Worm (Caenorhabditis elegans) whole organism, mixed stage, embryonic: ENCODE measurements around the gene srh-1.

ENCODE experiments used
- blmp-1 ChIP-seq: fragments of 150-350 bp; optimal IDR thresholded peaks from 2 replicates; lab custom pipeline; 2014; ENCODE audit warnings: missing biosample characterization, missing genetic modification characterization
- ces-1 ChIP-seq: fragments of 150-350 bp; optimal IDR thresholded peaks from 2 replicates; lab custom pipeline; 2014; ENCODE audit warnings: missing biosample characterization, missing genetic modification reagents, missing genetic modification characterization
- elt-1 ChIP-seq: sonication (generic microtip); optimal IDR thresholded peaks from 2 replicates; lab custom pipeline; 2017; ENCODE audit warnings: missing genetic modification characterization, mild to moderate bottlenecking, missing compliant biosample characterization, antibody characterized with exemption, moderate library complexity, borderline replicate concordance; ENCODE audit not compliant: insufficient read depth
- hlh-1 ChIP-seq: fragments of 150-350 bp; optimal IDR thresholded peaks from 2 replicates; lab custom pipeline; 2014; ENCODE audit warnings: missing biosample characterization, missing genetic modification reagents, missing genetic modification characterization
- mep-1 ChIP-seq: fragments of 150-350 bp; optimal IDR thresholded peaks from 2 replicates; lab custom pipeline; 2017; ENCODE audit warnings: missing biosample characterization, missing genetic modification reagents, missing genetic modification characterization, inconsistent platforms
- nhr-12 ChIP-seq: fragments of 150-350 bp; optimal IDR thresholded peaks from 2 replicates; lab custom pipeline; 2014; ENCODE audit warnings: missing biosample characterization, missing genetic modification characterization
- nhr-237 ChIP-seq: fragments of 150-350 bp; optimal IDR thresholded peaks from 2 replicates; lab custom pipeline; 2014; ENCODE audit warnings: missing biosample characterization, missing genetic modification characterization
- nhr-28 ChIP-seq: fragments of 150-350 bp; optimal IDR thresholded peaks from 2 replicates; lab custom pipeline; 2014; ENCODE audit warnings: missing biosample characterization, missing genetic modification characterization
- pha-4 ChIP-seq: fragments of 150-350 bp; optimal IDR thresholded peaks from 2 replicates; lab custom pipeline; 2018; ENCODE audit warnings: missing biosample characterization, missing genetic modification reagents, missing genetic modification characterization
- snpc-4 ChIP-seq: fragments of 150-350 bp; optimal IDR thresholded peaks from 2 replicates; lab custom pipeline; 2014; ENCODE audit warnings: missing biosample characterization, missing genetic modification characterization
- sptf-1 ChIP-seq: sonication (generic microtip); optimal IDR thresholded peaks from 2 replicates; lab custom pipeline; 2017; ENCODE audit warnings: mild to moderate bottlenecking, missing genetic modification characterization, moderate library complexity, missing compliant biosample characterization
- unc-120 ChIP-seq: sonication (generic microtip); optimal IDR thresholded peaks from 2 replicates; lab custom pipeline; 2017; ENCODE audit warnings: missing genetic modification characterization, missing compliant biosample characterization; ENCODE audit not compliant: poor library complexity, severe bottlenecking
- unc-62 ChIP-seq: fragments of 150-350 bp; optimal IDR thresholded peaks from 2 replicates; lab custom pipeline; 2014; ENCODE audit warnings: missing biosample characterization, missing genetic modification reagents, missing genetic modification characterization
- ztf-11 ChIP-seq: fragments of 150-350 bp; optimal IDR thresholded peaks from 2 replicates; lab custom pipeline; 2014; ENCODE audit warnings: missing biosample characterization, missing genetic modification characterization

- no peak for TF ChIP-seq unc-62 (GFP tag; lab: Kevin White, UChicago)
- TF ChIP-seq blmp-1 (tag; lab: Kevin White, UChicago): no peak
- TF ChIP-seq sptf-1 (tag; lab: Kevin White, UChicago): no peak
- no peak for TF ChIP-seq nhr-12 (tag; lab: Kevin White, UChicago)
- TF ChIP-seq ztf-11 (tag; lab: Kevin White, UChicago): no peak
- no peak for TF ChIP-seq nhr-28 (tag; lab: Kevin White, UChicago)
- no peak for TF ChIP-seq pha-4 (tag; lab: Kevin White, UChicago)
- TF ChIP-seq ces-1 (GFP tag; lab: Kevin White, UChicago): no peak
- no peak for TF ChIP-seq mep-1 (tag; lab: Kevin White, UChicago)
- no peak for TF ChIP-seq hlh-1
- no peak for TF ChIP-seq elt-1 (tag; lab: Kevin White, UChicago)
- no peak for TF ChIP-seq snpc-4 (tag; lab: Kevin White, UChicago)
- no peak for TF ChIP-seq unc-120 (tag; lab: Kevin White, UChicago)
- no peak for TF ChIP-seq nhr-237 (tag; lab: Kevin White, UChicago)
Measured at ce11 chrV:11459255-11459654, 26.4 kb upstream of the srh-1 start, which contains the start of gene T11F9.1.
